Fruit fly (Drosophila melanogaster) whole organism, embryonic: ENCODE data around the gene Bsg.

Experiments
- CG10209 ChIP-seq: fragments of 200-800 bp; sonication (Bioruptor generic); optimal IDR thresholded peaks from 3 replicates; lab custom pipeline; 2017; ENCODE audit warnings: missing biosample characterization, mild to moderate bottlenecking, missing genetic modification characterization, missing genetic modification reagents
- CG12071 ChIP-seq: fragments of 200-800 bp; sonication (Bioruptor generic); optimal IDR thresholded peaks from 3 replicates; lab custom pipeline; 2018; ENCODE audit warnings: missing biosample characterization, mild to moderate bottlenecking, missing genetic modification characterization
- CG13424 ChIP-seq: fragments of 200-800 bp; sonication (Bioruptor generic); optimal IDR thresholded peaks from 2 replicates; lab custom pipeline; 2019; ENCODE audit warnings: missing biosample characterization, mild to moderate bottlenecking, missing genetic modification characterization, moderate library complexity
- CG13894 ChIP-seq: fragments of 200-800 bp; sonication (Bioruptor generic); optimal IDR thresholded peaks from 3 replicates; lab custom pipeline; 2018; ENCODE audit warnings: missing biosample characterization, mild to moderate bottlenecking, missing genetic modification characterization, moderate library complexity
- CG18262 ChIP-seq: fragments of 200-800 bp; optimal IDR thresholded peaks from 3 replicates; lab custom pipeline; 2019; ENCODE audit warnings: missing biosample characterization, mild to moderate bottlenecking, missing genetic modification characterization, moderate library complexity
- CG18599 ChIP-seq: fragments of 200-800 bp; sonication (Bioruptor generic); optimal IDR thresholded peaks from 3 replicates; lab custom pipeline; 2017; ENCODE audit warnings: missing biosample characterization, missing genetic modification characterization, mild to moderate bottlenecking, moderate library complexity, missing genetic modification reagents
- CG18619 ChIP-seq: fragments of 200-800 bp; sonication (Bioruptor generic); optimal IDR thresholded peaks from 3 replicates; lab custom pipeline; 2017; ENCODE audit warnings: missing biosample characterization, mild to moderate bottlenecking, missing genetic modification characterization
- CG31365 ChIP-seq: fragments of 200-800 bp; sonication (Bioruptor generic); optimal IDR thresholded peaks from 2 replicates; lab custom pipeline; 2018; ENCODE audit warnings: missing biosample characterization, mild to moderate bottlenecking, missing genetic modification characterization
- CG32767 ChIP-seq: fragments of 200-800 bp; sonication (Bioruptor generic); IDR thresholded peaks from 2 replicates; pipeline ENCODE4 v1.3.6; 2022; ENCODE audit warnings: missing biosample characterization, missing genetic modification characterization
- CG4707 ChIP-seq: fragments of 200-800 bp; sonication (Bioruptor generic); optimal IDR thresholded peaks from 2 replicates; lab custom pipeline; 2018; ENCODE audit warnings: missing biosample characterization, mild to moderate bottlenecking, missing genetic modification characterization, moderate library complexity
- CG6654 ChIP-seq: fragments of 200-800 bp; sonication (Bioruptor generic); optimal IDR thresholded peaks from 2 replicates; lab custom pipeline; 2017; ENCODE audit warnings: missing biosample characterization, mild to moderate bottlenecking, missing genetic modification characterization
- CG6765 ChIP-seq: fragments of 200-800 bp; sonication (Bioruptor generic); optimal IDR thresholded peaks from 3 replicates; lab custom pipeline; 2017; ENCODE audit warnings: missing biosample characterization, mild to moderate bottlenecking, missing genetic modification characterization
- CG7372 ChIP-seq: fragments of 200-800 bp; sonication (Bioruptor generic); IDR thresholded peaks from 2 replicates; pipeline ENCODE4 v1.3.6; 2022; ENCODE audit warnings: missing biosample characterization, missing genetic modification characterization
- CG9215 ChIP-seq: fragments of 200-800 bp; sonication (Bioruptor generic); IDR thresholded peaks from 2 replicates; pipeline ENCODE4 v1.3.6; 2022; ENCODE audit warnings: missing biosample characterization, missing genetic modification characterization
- CG9437 ChIP-seq: fragments of 200-800 bp; sonication (Bioruptor generic); optimal IDR thresholded peaks from 2 replicates; lab custom pipeline; 2018; ENCODE audit warnings: missing biosample characterization, mild to moderate bottlenecking, missing genetic modification characterization
- CG9817 ChIP-seq: fragments of 200-800 bp; sonication (Bioruptor generic); optimal IDR thresholded peaks from 2 replicates; lab custom pipeline; 2018; ENCODE audit warnings: missing biosample characterization, mild to moderate bottlenecking, missing genetic modification characterization, moderate library complexity
- CkIIα-i1 ChIP-seq: fragments of 200-800 bp; sonication (Bioruptor generic); IDR thresholded peaks from 2 replicates; pipeline ENCODE4 v1.3.6; 2022; ENCODE audit warnings: missing biosample characterization, missing genetic modification characterization
- CrebB ChIP-seq: fragments of 200-800 bp; sonication (Bioruptor generic); optimal IDR thresholded peaks from 3 replicates; lab custom pipeline; 2018; ENCODE audit warnings: missing biosample characterization, mild to moderate bottlenecking, missing genetic modification characterization
- Dip3 ChIP-seq: fragments of 200-800 bp; sonication (Bioruptor generic); optimal IDR thresholded peaks from 3 replicates; lab custom pipeline; 2016; ENCODE audit warnings: missing biosample characterization, missing genetic modification characterization
- Dll ChIP-seq: fragments of 200-800 bp; sonication (Bioruptor generic); IDR thresholded peaks from 4 replicates; pipeline ENCODE4 v1.3.6; 2022; ENCODE audit warnings: missing biosample characterization, missing genetic modification characterization; ENCODE audit not compliant: partially characterized antibody
- Neu2 ChIP-seq: fragments of 200-800 bp; sonication (Bioruptor generic); optimal IDR thresholded peaks from 3 replicates; lab custom pipeline; 2016; ENCODE audit warnings: missing biosample characterization, missing genetic modification characterization, borderline replicate concordance
- Oli ChIP-seq: fragments of 200-800 bp; sonication (Bioruptor generic); optimal IDR thresholded peaks from 2 replicates; lab custom pipeline; 2018; ENCODE audit warnings: missing biosample characterization, mild to moderate bottlenecking, missing genetic modification characterization, moderate library complexity
- Pdp1 ChIP-seq, 2 experiments: fragments of 200-800 bp; sonication (Bioruptor generic); optimal IDR thresholded peaks; 3 replicates each; lab custom pipeline; 2016; ENCODE audit warnings: missing biosample characterization in 2 of 2, missing genetic modification characterization in 2 of 2, mild to moderate bottlenecking in 1 of 2, moderate library complexity in 1 of 2
- Scr ChIP-seq: fragments of 200-800 bp; sonication (Bioruptor generic); IDR thresholded peaks from 2 replicates; pipeline ENCODE4 v1.3.6; 2022; ENCODE audit warnings: missing biosample characterization, missing genetic modification characterization; ENCODE audit not compliant: partially characterized antibody
- Sox100B ChIP-seq: fragments of 200-800 bp; sonication (Bioruptor generic); optimal IDR thresholded peaks from 3 replicates; lab custom pipeline; 2018; ENCODE audit warnings: missing biosample characterization, mild to moderate bottlenecking, missing genetic modification characterization
- Sox102F ChIP-seq: fragments of 200-800 bp; sonication (Bioruptor generic); optimal IDR thresholded peaks from 2 replicates; lab custom pipeline; 2018; ENCODE audit warnings: missing biosample characterization, mild to moderate bottlenecking, missing genetic modification characterization, moderate library complexity
- Taf1 ChIP-seq: fragments of 200-800 bp; sonication (Bioruptor generic); IDR thresholded peaks from 2 replicates; pipeline ENCODE4 v1.3.6; 2022; ENCODE audit warnings: missing biosample characterization, missing genetic modification characterization
- abd-A ChIP-seq: fragments of 200-800 bp; sonication (Bioruptor generic); optimal IDR thresholded peaks from 3 replicates; lab custom pipeline; 2019; ENCODE audit warnings: missing biosample characterization, mild to moderate bottlenecking, missing genetic modification characterization, moderate library complexity
- bsh ChIP-seq, 2 experiments: fragments of 200-800 bp; sonication (Bioruptor generic); optimal IDR thresholded peaks; 2 replicates each; lab custom pipeline; 2017 to 2018; ENCODE audit warnings: mild to moderate bottlenecking in 2 of 2, missing biosample characterization in 2 of 2, missing genetic modification characterization in 2 of 2, moderate library complexity in 1 of 2
- cad ChIP-seq: fragments of >200 bp; optimal IDR thresholded peaks from 2 replicates; lab custom pipeline; 2017; ENCODE audit warnings: missing biosample characterization, missing genetic modification characterization
- cato ChIP-seq: fragments of 200-800 bp; sonication (Bioruptor generic); optimal IDR thresholded peaks from 2 replicates; lab custom pipeline; 2016; ENCODE audit warnings: missing biosample characterization, missing genetic modification characterization, borderline replicate concordance
- chinmo ChIP-seq: fragments of 200-800 bp; sonication (Bioruptor generic); IDR thresholded peaks from 4 replicates; pipeline ENCODE4 v1.3.6; 2022; ENCODE audit warnings: missing biosample characterization, missing genetic modification characterization; ENCODE audit not compliant: partially characterized antibody
- chm ChIP-seq: fragments of 200-800 bp; sonication (Bioruptor generic); IDR thresholded peaks from 2 replicates; pipeline ENCODE4 v1.3.6; 2022; ENCODE audit warnings: missing biosample characterization, missing genetic modification characterization
- crp ChIP-seq, 2 experiments: fragments of 200-800 bp; sonication (Bioruptor generic); optimal IDR thresholded peaks; 2 replicates in 1 of 2; 3 replicates in 1 of 2; lab custom pipeline; 2017; ENCODE audit warnings: missing biosample characterization in 2 of 2, missing genetic modification characterization in 2 of 2, mild to moderate bottlenecking in 1 of 2, moderate library complexity in 1 of 2
- da ChIP-seq: fragments of 200-800 bp; sonication (Bioruptor generic); optimal IDR thresholded peaks from 2 replicates; lab custom pipeline; 2016; ENCODE audit warnings: missing biosample characterization, missing genetic modification characterization
- dmrt99B ChIP-seq: fragments of 200-800 bp; sonication (Bioruptor generic); optimal IDR thresholded peaks from 2 replicates; lab custom pipeline; 2018; ENCODE audit warnings: missing biosample characterization, mild to moderate bottlenecking, missing genetic modification characterization, moderate library complexity
- dysf ChIP-seq: fragments of 200-800 bp; sonication (Bioruptor generic); IDR thresholded peaks from 3 replicates; pipeline ENCODE4 v1.3.6; 2022; ENCODE audit warnings: missing biosample characterization, missing genetic modification characterization
- emc ChIP-seq: fragments of 200-800 bp; sonication (Bioruptor generic); optimal IDR thresholded peaks from 2 replicates; lab custom pipeline; 2016; ENCODE audit warnings: missing biosample characterization, missing genetic modification characterization
- hth ChIP-seq: fragments of >200 bp; optimal IDR thresholded peaks from 2 replicates; lab custom pipeline; 2017; ENCODE audit warnings: inconsistent platforms
- klu ChIP-seq: fragments of 200-800 bp; sonication (Bioruptor generic); IDR thresholded peaks from 2 replicates; pipeline ENCODE4 v1.3.6; 2022; ENCODE audit warnings: missing biosample characterization, missing genetic modification characterization
- mirr ChIP-seq: fragments of 200-800 bp; sonication (Bioruptor generic); optimal IDR thresholded peaks from 3 replicates; lab custom pipeline; 2018; ENCODE audit warnings: missing biosample characterization, mild to moderate bottlenecking, missing genetic modification characterization
- ranshi ChIP-seq: fragments of 200-800 bp; sonication (Bioruptor generic); IDR thresholded peaks from 2 replicates; pipeline ENCODE4 v1.3.6; 2022; ENCODE audit warnings: missing biosample characterization, missing genetic modification characterization
- salm ChIP-seq: fragments of 200-800 bp; sonication (Bioruptor generic); optimal IDR thresholded peaks from 2 replicates; lab custom pipeline; 2018; ENCODE audit warnings: missing biosample characterization, mild to moderate bottlenecking, missing genetic modification characterization
- sd ChIP-seq: fragments of 200-800 bp; sonication (Bioruptor generic); optimal IDR thresholded peaks from 3 replicates; lab custom pipeline; 2018; ENCODE audit warnings: missing biosample characterization, mild to moderate bottlenecking, missing genetic modification characterization, moderate library complexity
- slbo ChIP-seq: fragments of 200-800 bp; sonication (Bioruptor generic); IDR thresholded peaks from 2 replicates; pipeline ENCODE4 v1.3.6; 2022; ENCODE audit warnings: missing biosample characterization, missing genetic modification characterization
- so ChIP-seq: fragments of 200-800 bp; sonication (Bioruptor generic); IDR thresholded peaks from 3 replicates; pipeline ENCODE4 v1.3.6; 2022; ENCODE audit warnings: missing biosample characterization, missing genetic modification characterization
- tio ChIP-seq: fragments of 200-800 bp; sonication (Bioruptor generic); optimal IDR thresholded peaks from 2 replicates; lab custom pipeline; 2017; ENCODE audit warnings: missing biosample characterization, missing genetic modification characterization, inconsistent platforms
- zfh2 ChIP-seq: fragments of 200-800 bp; sonication (Bioruptor generic); optimal IDR thresholded peaks from 2 replicates; lab custom pipeline; 2016; ENCODE audit warnings: missing biosample characterization, missing genetic modification characterization

Bsg gene

dm6 chr2L:8162307-8163024 is 79.2 kb downstream of the Bsg start, which contains the start of gene Acbp1 (continued):
- TF ChIP-seq CkIIα-i1 = no peak
- TF ChIP-seq CG10209 (GFP tag; lab: Kevin White, UChicago) = peak; percentile 96
- TF ChIP-seq salm (tag; lab: Kevin White, UChicago) = peak; percentile 97
- peak; percentile 81 for TF ChIP-seq da (GFP tag; lab: Kevin White, UChicago)
- TF ChIP-seq tio (GFP tag; lab: Kevin White, UChicago) = peak; percentile 91
- TF ChIP-seq Pdp1 (GFP tag; optimal IDR thresholded peaks at IDR 0.05; lab: Kevin White, UChicago) = peak; percentile 93 to 94
- TF ChIP-seq abd-A (tag; lab: Kevin White, UChicago) = peak; percentile 93
- peak; percentile 93 for TF ChIP-seq CG32767 (GFP tag; lab: Robert Waterston, UW)
- peak; percentile 98 for TF ChIP-seq CrebB (tag; lab: Kevin White, UChicago)
- TF ChIP-seq sd (tag; lab: Kevin White, UChicago) = peak; percentile 93
- peak; percentile 90 for TF ChIP-seq CG7372 (GFP tag; lab: Robert Waterston, UW)
- TF ChIP-seq dmrt99B (tag; lab: Kevin White, UChicago) = peak; percentile 97
- peak; percentile 75 for TF ChIP-seq emc (GFP tag; lab: Kevin White, UChicago)
- TF ChIP-seq CG18599 (GFP tag; lab: Kevin White, UChicago) = peak; percentile 99
- no peak for TF ChIP-seq cad (GFP tag; lab: Kevin White, UChicago)
- peak; percentile 97 for TF ChIP-seq Sox100B (GFP tag; lab: Kevin White, UChicago)
- peak; percentile 86 for TF ChIP-seq Dll (GFP tag; lab: Robert Waterston, UW)
- peak; percentile 98 for TF ChIP-seq CG6765 (GFP tag; lab: Kevin White, UChicago)
- TF ChIP-seq crp (GFP tag; optimal IDR thresholded peaks at IDR 0.05; lab: Kevin White, UChicago) = peak in 1 of 2 experiments; percentile 68
- peak; percentile 86 for TF ChIP-seq cato (GFP tag; lab: Kevin White, UChicago)
- TF ChIP-seq Oli (tag; lab: Kevin White, UChicago) = peak; percentile 96
- peak; percentile 96 for TF ChIP-seq CG18619 (GFP tag; lab: Kevin White, UChicago)
- peak; percentile 97 for TF ChIP-seq CG12071 (GFP tag; lab: Kevin White, UChicago)
- TF ChIP-seq hth (lab: Kevin White, UChicago) = no peak
- peak; percentile 91 for TF ChIP-seq CG9817 (tag; lab: Kevin White, UChicago)
- TF ChIP-seq CG4707 (GFP tag; lab: Kevin White, UChicago) = peak; percentile 94
- TF ChIP-seq klu (GFP tag; lab: Robert Waterston, UW) = peak; percentile 88
- peak; percentile 94 for TF ChIP-seq so
- peak; percentile 94 for TF ChIP-seq slbo
- peak; percentile 82 for TF ChIP-seq CG6654 (GFP tag; lab: Kevin White, UChicago)
- peak; percentile 97 for TF ChIP-seq mirr (GFP tag; lab: Kevin White, UChicago)
- peak; percentile 89 for TF ChIP-seq CG9215
- TF ChIP-seq zfh2 (GFP tag; lab: Kevin White, UChicago) = peak; percentile 97
- TF ChIP-seq dysf = peak; percentile 95
- TF ChIP-seq CG18262 = peak; percentile 99
- TF ChIP-seq CG13894 (tag; lab: Kevin White, UChicago) = peak; percentile 98
- peak; percentile 93 for TF ChIP-seq CG9437 (GFP tag; lab: Kevin White, UChicago)
- TF ChIP-seq ranshi = peak; percentile 86
- peak; percentile 78 for TF ChIP-seq Scr
- peak; percentile 89 for TF ChIP-seq Neu2 (GFP tag; lab: Kevin White, UChicago)
- peak; percentile 75 for TF ChIP-seq Taf1 (GFP tag; lab: Robert Waterston, UW)
- TF ChIP-seq bsh (GFP tag; optimal IDR thresholded peaks at IDR 0.05; lab: Kevin White, UChicago) = peak; percentile 94 to 98
- peak; percentile 91 for TF ChIP-seq chm
- TF ChIP-seq Dip3 = peak; percentile 95
- peak; percentile 95 for TF ChIP-seq Sox102F (GFP tag; lab: Kevin White, UChicago)
- peak; percentile 98 for TF ChIP-seq CG13424 (tag; lab: Kevin White, UChicago)
- TF ChIP-seq CG31365 = peak; percentile 93
- TF ChIP-seq chinmo (GFP tag; lab: Robert Waterston, UW) = peak; percentile 57; the same call in 1 of the 4 replicates
